Worm (Caenorhabditis elegans) whole organism, midembryonic: ENCODE data around the gene rpl-23.

ENCODE experiments used
- T22C8.4 ChIP-seq: fragments of 200-800 bp; sonication (Bioruptor generic); IDR thresholded peaks from 2 replicates; pipeline ENCODE4 v1.3.6; 2022; ENCODE audit warnings: missing genetic modification characterization, missing compliant biosample characterization
- cog-1 ChIP-seq: sonication (generic microtip); optimal IDR thresholded peaks from 2 replicates; lab custom pipeline; 2016; ENCODE audit warnings: missing genetic modification characterization, missing compliant biosample characterization
- flt-1 ChIP-seq: fragments of 200-800 bp; sonication (Bioruptor generic); IDR thresholded peaks from 2 replicates; pipeline ENCODE4 v1.3.6; 2022; ENCODE audit warnings: missing genetic modification characterization, missing compliant biosample characterization
- klf-2 ChIP-seq: fragments of 200-800 bp; sonication (Bioruptor generic); conservative IDR thresholded peaks from 2 replicates; pipeline ENCODE4 v1.3.6; 2022; ENCODE audit warnings: missing genetic modification reagents, missing genetic modification characterization, missing compliant biosample characterization
- med-1 ChIP-seq: sonication (generic microtip); optimal IDR thresholded peaks from 2 replicates; lab custom pipeline; 2017; ENCODE audit warnings: missing genetic modification characterization, mild to moderate bottlenecking, missing compliant biosample characterization, antibody characterized with exemption, missing genetic modification reagents; ENCODE audit not compliant: insufficient read depth
- ref-1 ChIP-seq: fragments of 200-800 bp; sonication (Bioruptor generic); conservative IDR thresholded peaks from 2 replicates; pipeline ENCODE4 v1.3.6; 2022; ENCODE audit warnings: missing genetic modification reagents, missing genetic modification characterization, missing compliant biosample characterization
- tab-1 ChIP-seq: fragments of 200-800 bp; sonication (Bioruptor generic); IDR thresholded peaks from 2 replicates; pipeline ENCODE4 v1.3.6; 2022; ENCODE audit warnings: missing genetic modification characterization, missing compliant biosample characterization
- ztf-23 ChIP-seq: fragments of 200-800 bp; sonication (Bioruptor generic); IDR thresholded peaks from 2 replicates; pipeline ENCODE4 v1.3.6; 2022; ENCODE audit warnings: missing genetic modification reagents, missing genetic modification characterization, missing compliant biosample characterization
- ztf-29 ChIP-seq: fragments of 200-800 bp; sonication (Bioruptor generic); IDR thresholded peaks from 2 replicates; pipeline ENCODE4 v1.3.6; 2022; ENCODE audit warnings: missing genetic modification reagents, missing genetic modification characterization, missing compliant biosample characterization

Gene rpl-23

DNA sequence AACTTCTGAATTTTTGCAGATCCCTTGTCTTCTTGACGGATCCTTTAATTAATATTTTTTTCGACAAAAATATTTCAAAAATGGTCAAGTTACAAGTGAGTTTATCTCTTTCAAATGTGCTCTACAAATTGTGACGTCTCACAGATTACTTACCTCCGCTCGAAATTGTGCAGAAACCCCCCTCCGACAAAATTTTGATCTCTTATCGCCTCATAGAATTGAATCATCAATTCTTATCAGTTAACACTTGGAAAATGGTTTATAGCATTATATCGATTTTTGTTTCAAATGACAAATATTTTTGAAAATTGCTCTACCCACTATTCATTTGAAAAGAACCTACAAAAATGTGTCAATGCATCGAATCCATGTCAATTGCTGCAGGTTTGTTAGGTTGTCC, 29.0 kb upstream of the rpl-23 start, which contains the start of gene B0244.10:
TSS of gene B0244.10 (plus strand) at position 254 of the 400 bp plus-strand sequence.
- TF ChIP-seq med-1 = no peak
- TF ChIP-seq ztf-23 (GFP tag; lab: Robert Waterston, UW) = no peak
- no peak for TF ChIP-seq ref-1 (GFP tag; lab: Robert Waterston, UW)
- no peak for TF ChIP-seq tab-1 (GFP tag; lab: Robert Waterston, UW)
- no peak for TF ChIP-seq T22C8.4 (GFP tag; lab: Robert Waterston, UW)
- no peak for TF ChIP-seq flt-1
- no peak for TF ChIP-seq cog-1 (tag; lab: Kevin White, UChicago)
- TF ChIP-seq klf-2 (GFP tag; lab: Robert Waterston, UW) = no peak
- TF ChIP-seq ztf-29 (GFP tag; lab: Robert Waterston, UW) = no peak

DNA sequence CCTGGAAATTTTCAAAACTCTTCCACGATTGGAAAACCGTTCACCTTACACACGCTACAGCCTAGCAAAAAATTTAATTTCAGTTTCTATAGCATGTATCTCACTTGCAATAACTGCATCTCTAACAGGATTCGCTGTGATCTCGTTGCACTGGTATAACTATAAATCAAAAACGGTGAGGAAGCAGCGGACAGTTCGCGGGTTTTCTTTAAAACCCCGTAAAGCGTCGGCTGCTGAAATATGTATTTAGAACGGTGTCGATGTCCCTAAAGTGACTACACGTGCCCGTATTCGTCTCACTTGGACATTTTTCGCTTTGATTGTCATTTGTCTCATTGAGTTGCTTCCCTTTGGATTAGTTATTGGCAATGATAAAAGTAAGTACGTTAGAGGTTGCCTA, 28.4 kb upstream of the rpl-23 start:
- TF ChIP-seq klf-2 (GFP tag; lab: Robert Waterston, UW) (no peak), flt-1 (no peak), cog-1 (tag; lab: Kevin White, UChicago) (no peak), tab-1 (GFP tag; lab: Robert Waterston, UW) (no peak), med-1 (no peak), ref-1 (GFP tag; lab: Robert Waterston, UW) (no peak), ztf-23 (GFP tag; lab: Robert Waterston, UW) (no peak), T22C8.4 (GFP tag; lab: Robert Waterston, UW) (no peak), ztf-29 (GFP tag; lab: Robert Waterston, UW) (no peak)

DNA sequence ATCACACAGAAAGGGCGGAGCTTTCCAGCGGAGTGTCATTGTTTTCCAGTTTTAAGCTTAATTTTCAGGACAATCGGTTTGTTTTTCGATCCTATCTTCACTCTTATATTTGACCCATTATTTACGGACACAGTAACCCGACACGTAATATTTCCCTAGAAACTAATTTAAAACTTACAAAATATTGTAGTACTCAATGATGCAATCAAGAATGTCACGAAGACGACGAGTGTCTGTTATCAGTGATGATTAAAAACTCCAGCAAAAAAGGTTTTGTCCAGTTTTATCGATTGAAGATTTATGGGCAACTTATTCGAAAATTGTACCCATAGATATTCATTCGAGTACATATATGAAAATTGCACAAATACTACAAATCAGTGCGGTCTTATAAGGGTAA, 27.0 kb upstream of the rpl-23 start, which contains the start of gene B0244.17:
TSS of gene B0244.17 (plus strand) at position 301 of the 400 bp plus-strand sequence.
- TF ChIP-seq ref-1 (GFP tag; lab: Robert Waterston, UW) = no peak
- TF ChIP-seq ztf-23 (GFP tag; lab: Robert Waterston, UW) = no peak
- TF ChIP-seq cog-1 (tag; lab: Kevin White, UChicago) = no peak
- TF ChIP-seq flt-1 = no peak
- no peak for TF ChIP-seq tab-1 (GFP tag; lab: Robert Waterston, UW)
- no peak for TF ChIP-seq med-1
- TF ChIP-seq T22C8.4 (GFP tag; lab: Robert Waterston, UW) = no peak

DNA sequence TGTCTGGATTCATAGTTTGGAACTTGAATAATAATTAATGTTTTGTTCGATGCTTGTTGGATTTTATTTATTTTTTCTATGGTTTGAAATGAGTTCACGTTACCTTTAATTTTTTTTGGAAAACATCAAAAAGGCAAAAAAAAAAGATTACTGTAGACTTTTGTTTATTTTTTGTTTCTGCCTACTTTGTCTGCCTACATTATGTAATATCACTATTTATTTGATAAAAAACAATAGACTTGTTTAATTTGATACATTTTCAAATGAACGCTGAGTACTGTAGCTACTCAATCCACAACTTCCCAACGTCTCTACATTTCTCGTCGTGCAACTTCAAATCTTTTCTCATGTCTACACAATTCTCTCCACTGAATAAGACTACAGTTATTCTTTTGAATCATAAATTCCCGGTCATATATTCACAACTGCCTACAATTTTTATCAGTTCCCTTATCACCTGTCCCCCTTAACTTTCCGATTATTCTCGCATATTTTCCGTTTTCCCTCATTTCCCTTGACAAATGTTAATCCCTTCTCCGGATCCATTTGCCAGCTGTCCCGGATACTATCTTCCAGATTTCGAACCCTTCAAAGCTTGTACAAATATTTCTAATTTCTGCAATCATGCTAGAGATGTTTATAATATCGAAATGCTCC, 25.2 kb upstream of the rpl-23 start, which contains the start of the genes B0244.9 and B0244.7:
TSS of gene B0244.9 (minus strand) at position 51 of the 657 bp plus-strand sequence.
TSS of gene B0244.7 (plus strand) at position 522 of the 657 bp plus-strand sequence.
- TF ChIP-seq T22C8.4 (GFP tag; lab: Robert Waterston, UW) (no peak), flt-1 (no peak), med-1 (no peak), cog-1 (tag; lab: Kevin White, UChicago) (no peak), ref-1 (GFP tag; lab: Robert Waterston, UW) (no peak), klf-2 (GFP tag; lab: Robert Waterston, UW) (no peak), ztf-23 (GFP tag; lab: Robert Waterston, UW) (no peak), ztf-29 (GFP tag; lab: Robert Waterston, UW) (no peak), tab-1 (GFP tag; lab: Robert Waterston, UW) (no peak)

DNA sequence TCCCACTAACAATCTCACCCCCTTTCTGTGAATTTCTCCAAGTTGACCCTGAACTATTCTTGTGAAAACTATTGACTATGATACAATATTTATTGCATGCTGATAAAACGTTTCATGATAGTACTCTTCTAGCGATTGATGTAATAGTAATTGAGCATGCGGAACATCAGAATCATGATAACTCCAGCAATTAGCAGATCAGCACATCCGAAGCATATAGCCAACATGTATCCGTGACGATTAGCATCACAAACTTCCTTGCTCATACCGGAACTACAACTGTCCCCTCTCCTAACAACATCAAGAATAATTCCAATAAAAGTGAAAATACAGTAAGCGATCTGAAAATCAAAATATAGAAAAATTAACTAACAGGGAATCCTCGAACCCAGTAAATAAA, 24.1 kb upstream of the rpl-23 start:
- no peak for TF ChIP-seq cog-1 (tag; lab: Kevin White, UChicago)
- TF ChIP-seq flt-1 = no peak
- no peak for TF ChIP-seq med-1
- TF ChIP-seq ztf-23 (GFP tag; lab: Robert Waterston, UW) = no peak
- TF ChIP-seq tab-1 (GFP tag; lab: Robert Waterston, UW) = no peak
- no peak for TF ChIP-seq T22C8.4 (GFP tag; lab: Robert Waterston, UW)
- TF ChIP-seq klf-2 (GFP tag; lab: Robert Waterston, UW) = no peak
- no peak for TF ChIP-seq ref-1 (GFP tag; lab: Robert Waterston, UW)
- no peak for TF ChIP-seq ztf-29 (GFP tag; lab: Robert Waterston, UW)

DNA sequence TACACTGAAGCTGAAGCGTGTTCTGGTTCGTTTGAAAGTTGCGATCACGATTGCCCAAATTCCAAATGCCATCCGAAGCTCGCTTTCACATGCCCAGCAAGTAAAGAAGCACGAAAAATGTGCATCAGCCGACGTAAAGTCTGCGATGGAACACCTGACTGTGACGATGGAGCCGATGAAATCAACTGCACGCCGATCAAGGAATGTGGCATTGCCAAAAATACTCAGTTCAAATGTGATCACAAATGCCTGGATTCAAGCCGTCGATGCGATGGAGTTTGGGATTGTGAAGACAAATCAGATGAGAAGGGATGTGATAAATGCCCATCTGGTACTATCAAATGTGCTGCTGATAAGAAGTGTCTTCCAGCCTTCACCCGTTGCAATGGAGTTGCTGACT, 23.4 kb upstream of the rpl-23 start:
- no peak for TF ChIP-seq cog-1 (tag; lab: Kevin White, UChicago)
- no peak for TF ChIP-seq flt-1
- TF ChIP-seq ztf-23 (GFP tag; lab: Robert Waterston, UW) = no peak
- TF ChIP-seq ref-1 (GFP tag; lab: Robert Waterston, UW) = no peak
- no peak for TF ChIP-seq klf-2 (GFP tag; lab: Robert Waterston, UW)
- TF ChIP-seq tab-1 (GFP tag; lab: Robert Waterston, UW) = no peak
- no peak for TF ChIP-seq T22C8.4 (GFP tag; lab: Robert Waterston, UW)
- no peak for TF ChIP-seq ztf-29 (GFP tag; lab: Robert Waterston, UW)
- TF ChIP-seq med-1 = no peak

DNA sequence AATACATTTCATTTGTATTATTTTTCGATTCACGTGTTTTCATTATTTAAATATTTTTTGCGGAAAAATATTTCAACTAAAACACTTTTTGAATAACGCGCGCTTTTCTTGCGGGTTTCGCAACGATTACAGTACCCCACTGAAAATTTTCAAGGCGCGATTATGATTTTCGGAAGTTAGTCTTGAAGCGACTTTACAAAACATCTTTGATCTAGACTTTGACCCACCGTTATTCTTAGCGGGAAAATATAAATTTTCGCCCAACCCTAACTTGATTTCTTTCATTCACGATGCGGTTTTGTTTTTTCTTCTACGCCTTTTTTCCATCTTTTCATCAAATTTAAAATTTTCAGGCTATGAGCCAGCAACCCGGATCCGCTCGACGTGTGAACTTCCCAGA, 21.9 kb upstream of the rpl-23 start, which contains the start of gene egg-1:
TSS of gene egg-1 (plus strand) at position 354 of the 400 bp plus-strand sequence.
- no peak for TF ChIP-seq cog-1 (tag; lab: Kevin White, UChicago)
- no peak for TF ChIP-seq klf-2 (GFP tag; lab: Robert Waterston, UW)
- no peak for TF ChIP-seq ztf-23 (GFP tag; lab: Robert Waterston, UW)
- no peak for TF ChIP-seq med-1
- no peak for TF ChIP-seq T22C8.4 (GFP tag; lab: Robert Waterston, UW)
- no peak for TF ChIP-seq ref-1 (GFP tag; lab: Robert Waterston, UW)
- TF ChIP-seq ztf-29 (GFP tag; lab: Robert Waterston, UW) = no peak
- no peak for TF ChIP-seq flt-1
- TF ChIP-seq tab-1 (GFP tag; lab: Robert Waterston, UW) = no peak

DNA sequence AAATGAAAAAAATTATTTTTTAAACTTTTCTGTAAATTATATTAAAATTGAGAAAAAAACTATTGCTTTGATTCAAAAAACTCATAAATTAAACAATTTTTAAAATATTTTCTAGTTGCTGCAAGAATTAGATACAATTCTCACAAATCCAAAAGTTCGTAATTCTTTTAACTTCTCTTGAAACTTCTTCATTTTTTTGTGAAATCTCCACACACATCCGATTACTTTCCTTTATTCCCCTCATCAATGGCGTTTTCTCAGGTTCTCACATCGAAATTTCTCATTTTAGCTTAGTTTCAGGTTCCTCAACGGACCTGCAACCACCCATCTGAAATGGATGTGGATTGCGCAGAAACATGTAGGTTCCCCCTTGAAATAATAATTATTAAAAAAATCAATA, 16.6 kb upstream of the rpl-23 start, which contains the start of gene wrm-1:
TSS of gene wrm-1 (plus strand) at position 301 of the 400 bp plus-strand sequence.
- TF ChIP-seq ztf-23 (GFP tag; lab: Robert Waterston, UW) = no peak

DNA sequence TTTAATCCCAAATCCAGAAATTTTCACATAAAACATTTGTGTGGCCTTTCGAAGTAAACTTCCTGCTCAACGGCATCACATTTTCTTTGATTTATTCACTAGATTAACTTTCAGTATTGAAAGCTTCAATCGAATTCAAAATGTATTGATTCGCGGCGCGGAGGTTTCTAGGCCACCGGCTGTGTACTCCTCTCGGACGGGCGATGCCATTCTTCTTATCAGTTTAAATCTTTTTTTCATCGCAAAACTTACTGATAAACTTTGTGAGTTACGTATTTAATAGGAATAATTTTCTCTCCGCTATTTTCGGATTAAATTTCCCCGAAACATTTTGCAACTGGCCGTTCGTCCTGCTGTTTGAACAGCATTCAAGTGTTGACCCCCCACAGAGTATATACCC, 16.0 kb upstream of the rpl-23 start:
- TF ChIP-seq flt-1 (peak; percentile 49; the same call in 1 of the 2 replicates), ztf-23 (GFP tag; lab: Robert Waterston, UW) (no peak), ref-1 (GFP tag; lab: Robert Waterston, UW) (no peak), klf-2 (GFP tag; lab: Robert Waterston, UW) (no peak), cog-1 (tag; lab: Kevin White, UChicago) (no peak), ztf-29 (GFP tag; lab: Robert Waterston, UW) (no peak), T22C8.4 (GFP tag; lab: Robert Waterston, UW) (peak; percentile 18; the same call in 1 of the 2 replicates)
